Fruit fly (Drosophila melanogaster) whole organism, prepupa: ENCODE measurements around the gene CG12224.

Experiments
- Blimp-1 ChIP-seq: fragments of 200-800 bp; sonication (Bioruptor generic); optimal IDR thresholded peaks from 3 replicates; lab custom pipeline; 2017; ENCODE audit warnings: missing biosample characterization, missing genetic modification characterization, mild to moderate bottlenecking, moderate library complexity, missing genetic modification reagents
- CG10669 ChIP-seq: fragments of 200-800 bp; sonication (Bioruptor generic); optimal IDR thresholded peaks from 3 replicates; lab custom pipeline; 2018; ENCODE audit warnings: missing biosample characterization, mild to moderate bottlenecking, missing genetic modification characterization, moderate library complexity
- CG11294 ChIP-seq: fragments of 200-800 bp; sonication (Bioruptor generic); IDR thresholded peaks from 2 replicates; pipeline ENCODE4 v1.3.6; 2022; ENCODE audit warnings: missing biosample characterization, missing genetic modification characterization
- CG11762 ChIP-seq: fragments of 200-800 bp; sonication (Bioruptor generic); optimal IDR thresholded peaks from 3 replicates; lab custom pipeline; 2016; ENCODE audit warnings: missing biosample characterization, missing genetic modification characterization; ENCODE audit not compliant: insufficient read depth
- CG31627 ChIP-seq: fragments of 200-800 bp; sonication (Bioruptor generic); optimal IDR thresholded peaks from 3 replicates; lab custom pipeline; 2016; ENCODE audit warnings: missing biosample characterization, missing genetic modification characterization
- CG34406 ChIP-seq: fragments of 200-800 bp; sonication (Bioruptor generic); optimal IDR thresholded peaks from 3 replicates; lab custom pipeline; 2016; ENCODE audit warnings: missing biosample characterization, missing genetic modification characterization
- CG3919 ChIP-seq: fragments of 200-800 bp; sonication (Bioruptor generic); optimal IDR thresholded peaks from 3 replicates; lab custom pipeline; 2016; ENCODE audit warnings: missing biosample characterization, missing genetic modification characterization
- CG4318 ChIP-seq: fragments of 200-800 bp; sonication (Bioruptor generic); optimal IDR thresholded peaks from 3 replicates; lab custom pipeline; 2017; ENCODE audit warnings: missing biosample characterization, mild to moderate bottlenecking, missing genetic modification characterization
- CG6163 ChIP-seq: fragments of 200-800 bp; sonication (Bioruptor generic); IDR thresholded peaks from 3 replicates; pipeline ENCODE4 v1.3.6; 2022; ENCODE audit warnings: missing biosample characterization, missing genetic modification characterization
- CG6276 ChIP-seq: fragments of 200-800 bp; sonication (Bioruptor generic); optimal IDR thresholded peaks from 2 replicates; lab custom pipeline; 2017; ENCODE audit warnings: missing biosample characterization, mild to moderate bottlenecking, missing genetic modification characterization
- CG6808 ChIP-seq: fragments of 200-800 bp; sonication (Bioruptor generic); optimal IDR thresholded peaks from 3 replicates; lab custom pipeline; 2017; ENCODE audit warnings: missing biosample characterization, missing genetic modification characterization, mild to moderate bottlenecking, moderate library complexity, missing genetic modification reagents
- CG6854 ChIP-seq: fragments of 200-800 bp; sonication (Bioruptor generic); optimal IDR thresholded peaks from 2 replicates; lab custom pipeline; 2017; ENCODE audit warnings: missing biosample characterization, mild to moderate bottlenecking, missing genetic modification characterization
- CG7368 ChIP-seq: fragments of 200-800 bp; sonication (Bioruptor generic); optimal IDR thresholded peaks from 3 replicates; lab custom pipeline; 2016; ENCODE audit warnings: missing biosample characterization, missing genetic modification characterization
- CG8119 ChIP-seq: fragments of 200-800 bp; sonication (Bioruptor generic); IDR thresholded peaks from 3 replicates; pipeline ENCODE4 v1.3.6; 2022; ENCODE audit warnings: missing biosample characterization, missing genetic modification characterization
- CG8319 ChIP-seq: fragments of 200-800 bp; sonication (Bioruptor generic); optimal IDR thresholded peaks from 3 replicates; lab custom pipeline; 2016; ENCODE audit warnings: missing biosample characterization, missing genetic modification characterization
- CG8632 ChIP-seq: fragments of 200-800 bp; sonication (Bioruptor generic); optimal IDR thresholded peaks from 3 replicates; lab custom pipeline; 2016; ENCODE audit warnings: missing biosample characterization, missing genetic modification characterization
- Eip78C ChIP-seq: fragments of 200-800 bp; sonication (Bioruptor generic); peaks from one replicate; lab custom pipeline; 2016; ENCODE audit warnings: missing biosample characterization, missing genetic modification characterization
- Eip93F ChIP-seq: fragments of 200-800 bp; sonication (Bioruptor generic); optimal IDR thresholded peaks from 2 replicates; lab custom pipeline; 2016; ENCODE audit warnings: missing biosample characterization, mild to moderate bottlenecking, missing genetic modification characterization
- Ets96B ChIP-seq: fragments of 200-800 bp; optimal IDR thresholded peaks from 2 replicates; lab custom pipeline; 2019; ENCODE audit warnings: missing biosample characterization, mild to moderate bottlenecking, missing genetic modification characterization, moderate library complexity
- Gug ChIP-seq: fragments of 200-800 bp; sonication (Bioruptor generic); IDR thresholded peaks from 2 replicates; pipeline ENCODE4 v1.3.6; 2022; ENCODE audit warnings: missing biosample characterization, missing genetic modification characterization
- Hr4 ChIP-seq: fragments of 200-800 bp; sonication (Bioruptor generic); optimal IDR thresholded peaks from 3 replicates; lab custom pipeline; 2016; ENCODE audit warnings: missing biosample characterization, missing genetic modification characterization
- Lpt ChIP-seq: fragments of 200-800 bp; sonication (Bioruptor generic); optimal IDR thresholded peaks from 3 replicates; lab custom pipeline; 2016; ENCODE audit warnings: missing biosample characterization, missing genetic modification characterization
- Met ChIP-seq: fragments of 200-800 bp; sonication (Bioruptor generic); optimal IDR thresholded peaks from 3 replicates; lab custom pipeline; 2016; ENCODE audit warnings: missing biosample characterization, missing genetic modification characterization
- OdsH ChIP-seq: fragments of 200-800 bp; sonication (Bioruptor generic); optimal IDR thresholded peaks from 3 replicates; lab custom pipeline; 2016; ENCODE audit warnings: missing biosample characterization, missing genetic modification characterization
- Sox14 ChIP-seq: fragments of 200-800 bp; sonication (Bioruptor generic); optimal IDR thresholded peaks from 3 replicates; lab custom pipeline; 2016; ENCODE audit warnings: missing biosample characterization, missing genetic modification characterization
- Sox15 ChIP-seq: fragments of 200-800 bp; sonication (Bioruptor generic); optimal IDR thresholded peaks from 3 replicates; lab custom pipeline; 2016; ENCODE audit warnings: missing biosample characterization, missing genetic modification characterization
- achi ChIP-seq: fragments of 200-800 bp; sonication (Bioruptor generic); optimal IDR thresholded peaks from 3 replicates; lab custom pipeline; 2016; ENCODE audit warnings: missing biosample characterization, missing genetic modification characterization
- acj6 ChIP-seq: fragments of 200-800 bp; sonication (Bioruptor generic); optimal IDR thresholded peaks from 3 replicates; lab custom pipeline; 2016; ENCODE audit warnings: missing biosample characterization, missing genetic modification characterization
- dsx ChIP-seq: fragments of 200-800 bp; optimal IDR thresholded peaks from 3 replicates; lab custom pipeline; 2019; ENCODE audit warnings: missing biosample characterization, mild to moderate bottlenecking, missing genetic modification characterization, moderate library complexity; ENCODE audit not compliant: poor library complexity, severe bottlenecking
- eg ChIP-seq: fragments of 200-800 bp; sonication (Bioruptor generic); IDR thresholded peaks from 3 replicates; pipeline ENCODE4 v1.3.6; 2022; ENCODE audit warnings: missing biosample characterization, missing genetic modification characterization
- esn ChIP-seq: fragments of 200-800 bp; sonication (Bioruptor generic); optimal IDR thresholded peaks from 2 replicates; lab custom pipeline; 2016; ENCODE audit warnings: missing biosample characterization, mild to moderate bottlenecking, missing genetic modification characterization, moderate library complexity
- fd59A ChIP-seq: fragments of 200-800 bp; sonication (Bioruptor generic); optimal IDR thresholded peaks from 2 replicates; lab custom pipeline; 2017; ENCODE audit warnings: missing biosample characterization, mild to moderate bottlenecking, missing genetic modification characterization, missing genetic modification reagents
- fd85E ChIP-seq: fragments of 200-800 bp; sonication (Bioruptor generic); optimal IDR thresholded peaks from 3 replicates; lab custom pipeline; 2016; ENCODE audit warnings: missing biosample characterization, missing genetic modification characterization
- lz ChIP-seq: fragments of 200-800 bp; sonication (Bioruptor generic); optimal IDR thresholded peaks from 3 replicates; lab custom pipeline; 2016; ENCODE audit warnings: missing biosample characterization, missing genetic modification characterization
- net ChIP-seq: fragments of 200-800 bp; sonication (Bioruptor generic); optimal IDR thresholded peaks from 3 replicates; lab custom pipeline; 2016; ENCODE audit warnings: missing biosample characterization, missing genetic modification characterization
- salr ChIP-seq, 2 experiments: fragments of 200-800 bp; sonication (Bioruptor generic); optimal IDR thresholded peaks; 3 replicates each; lab custom pipeline; 2016 to 2018; ENCODE audit warnings: missing biosample characterization in 2 of 2, missing genetic modification characterization in 2 of 2, mild to moderate bottlenecking in 1 of 2
- spab ChIP-seq: fragments of 200-800 bp; sonication (Bioruptor generic); optimal IDR thresholded peaks from 2 replicates; lab custom pipeline; 2017; ENCODE audit warnings: missing biosample characterization, mild to moderate bottlenecking, missing genetic modification characterization, missing genetic modification reagents
- ss ChIP-seq, 2 experiments: fragments of 200-800 bp; sonication (Bioruptor generic); optimal IDR thresholded peaks; 2 replicates in 1 of 2; 3 replicates in 1 of 2; lab custom pipeline; 2017 to 2018; ENCODE audit warnings: mild to moderate bottlenecking in 2 of 2, missing biosample characterization in 2 of 2, missing genetic modification characterization in 2 of 2, moderate library complexity in 1 of 2
- svp ChIP-seq: fragments of 200-800 bp; sonication (Bioruptor generic); peaks from one replicate; lab custom pipeline; 2016; ENCODE audit warnings: missing biosample characterization, missing genetic modification characterization
- topi ChIP-seq: fragments of 200-800 bp; sonication (Bioruptor generic); optimal IDR thresholded peaks from 3 replicates; lab custom pipeline; 2016; ENCODE audit warnings: missing biosample characterization, missing genetic modification characterization

The CG12224 gene

DNA sequence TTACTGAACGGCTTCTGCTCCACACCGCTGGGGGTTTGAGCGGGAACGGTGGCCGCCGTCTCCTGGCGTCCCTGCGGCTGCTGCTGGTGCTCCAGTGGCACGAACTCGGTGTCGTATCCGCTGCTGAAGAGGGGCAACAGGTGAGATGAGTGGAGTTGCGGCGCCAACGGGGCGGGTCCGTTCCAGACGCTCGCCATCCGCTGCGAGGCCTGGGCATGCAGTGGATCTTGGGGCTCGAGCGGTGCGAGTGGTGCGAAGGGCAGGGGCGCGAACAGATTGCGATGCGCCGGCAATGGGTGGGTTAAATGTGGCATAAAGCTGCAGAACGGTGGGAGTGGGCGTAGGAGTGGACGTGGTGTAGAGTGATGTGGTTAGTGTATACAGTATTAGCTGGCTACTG is 7.3 kb upstream of the CG12224 start:
- TF ChIP-seq CG6163 (GFP tag; lab: Robert Waterston, UW) (0 out of 3 replicates have a peak, but pooled peaks have one; percentile 24), Met (no peak), acj6 (GFP tag; lab: Kevin White, UChicago) (no peak), Ets96B (tag; lab: Kevin White, UChicago) (no peak)

DNA sequence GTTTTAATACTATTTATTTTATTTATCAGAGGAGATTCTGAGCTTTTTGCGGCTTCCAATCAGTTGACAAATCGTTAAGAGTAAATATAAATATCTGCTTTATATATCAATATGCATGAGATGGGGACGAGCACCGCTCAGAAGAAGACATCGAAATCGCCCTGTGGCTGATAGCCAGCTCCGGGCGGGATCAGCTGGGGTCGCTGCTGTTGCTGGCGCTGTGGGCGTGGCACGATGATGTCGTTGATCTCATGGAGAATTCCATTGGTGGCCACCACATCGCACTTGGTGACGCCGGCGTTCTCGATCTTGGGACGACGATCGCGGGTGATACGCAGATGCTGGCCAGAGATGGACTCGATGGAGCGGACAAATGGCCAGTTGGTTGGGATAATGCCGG is 3.0 kb upstream of the CG12224 start:
- no peak for TF ChIP-seq Hr4 (GFP tag; lab: Kevin White, UChicago)
- TF ChIP-seq CG34406: no peak
- peak in 1 of 2 experiments; percentile 22 for TF ChIP-seq ss (GFP tag; optimal IDR thresholded peaks at IDR 0.05; lab: Kevin White, UChicago)
- peak; percentile 99 for TF ChIP-seq svp (GFP tag; lab: Kevin White, UChicago)
- peak; percentile 75 for TF ChIP-seq Eip78C (GFP tag; lab: Kevin White, UChicago)
- no peak for TF ChIP-seq Eip93F (GFP tag; lab: Kevin White, UChicago)
- no peak for TF ChIP-seq acj6 (GFP tag; lab: Kevin White, UChicago)

DNA sequence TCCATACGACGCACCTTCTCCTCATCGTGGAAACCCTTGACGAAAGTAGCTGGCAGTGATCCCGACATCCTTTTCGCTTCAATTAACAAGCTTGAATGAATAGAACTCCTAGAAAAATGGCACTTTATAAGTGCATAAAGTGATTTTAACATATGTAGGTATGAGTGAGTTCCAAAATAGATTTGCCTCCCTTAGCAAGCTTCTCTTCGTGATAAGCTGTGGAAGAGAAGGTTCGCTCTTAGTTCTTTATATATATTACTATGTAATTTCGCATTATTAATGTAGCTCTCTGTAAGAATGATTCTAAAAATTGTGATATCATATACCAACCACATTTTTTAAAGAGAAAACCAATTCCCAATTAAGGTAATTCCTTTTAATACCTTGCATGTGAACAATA is 2.6 kb upstream of the CG12224 start, which contains the start of gene CG3397:
Gene CG3397 (minus strand): TSS at position 101 of the 400 bp plus-strand sequence.
- TF ChIP-seq Sox14 (GFP tag; lab: Kevin White, UChicago) (no peak), OdsH (GFP tag; lab: Kevin White, UChicago) (no peak), salr (GFP tag; optimal IDR thresholded peaks at IDR 0.05; lab: Kevin White, UChicago) (no peak), CG11294 (GFP tag; lab: Robert Waterston, UW) (no peak), acj6 (GFP tag; lab: Kevin White, UChicago) (no peak), net (GFP tag; lab: Kevin White, UChicago) (no peak), CG7368 (GFP tag; lab: Kevin White, UChicago) (no peak), CG8319 (GFP tag; lab: Kevin White, UChicago) (no peak), CG6276 (GFP tag; lab: Kevin White, UChicago) (no peak), Met (no peak), fd85E (GFP tag; lab: Kevin White, UChicago) (no peak), eg (GFP tag; lab: Robert Waterston, UW) (no peak), CG8632 (GFP tag; lab: Kevin White, UChicago) (no peak)
- TF ChIP-seq, all 60 proteins: peak for 0

DNA sequence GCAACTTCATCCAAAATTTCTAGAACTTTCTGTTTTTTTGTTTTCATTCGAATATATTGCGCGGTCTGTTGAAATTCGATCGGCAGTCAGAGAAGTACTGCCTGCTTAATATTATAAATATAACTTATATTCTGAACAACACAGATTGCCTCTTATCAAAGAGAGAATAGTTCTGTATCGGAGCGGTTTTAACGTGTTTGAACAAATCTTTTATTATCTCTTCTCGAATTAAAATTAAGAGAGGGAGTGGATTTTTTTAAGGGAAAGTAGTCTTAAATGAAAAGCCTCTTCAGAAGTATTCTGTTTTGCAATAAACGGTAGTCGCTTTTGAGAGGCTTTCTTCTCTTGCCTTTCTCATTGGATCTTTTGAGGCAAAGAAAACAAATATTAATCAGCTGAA is 685 bp upstream of the CG12224 start:
- peak; percentile 53 for TF ChIP-seq Eip93F (GFP tag; lab: Kevin White, UChicago)
- no peak for TF ChIP-seq Gug (GFP tag; lab: Robert Waterston, UW)
- TF ChIP-seq, all 60 proteins: peak for 1

DNA sequence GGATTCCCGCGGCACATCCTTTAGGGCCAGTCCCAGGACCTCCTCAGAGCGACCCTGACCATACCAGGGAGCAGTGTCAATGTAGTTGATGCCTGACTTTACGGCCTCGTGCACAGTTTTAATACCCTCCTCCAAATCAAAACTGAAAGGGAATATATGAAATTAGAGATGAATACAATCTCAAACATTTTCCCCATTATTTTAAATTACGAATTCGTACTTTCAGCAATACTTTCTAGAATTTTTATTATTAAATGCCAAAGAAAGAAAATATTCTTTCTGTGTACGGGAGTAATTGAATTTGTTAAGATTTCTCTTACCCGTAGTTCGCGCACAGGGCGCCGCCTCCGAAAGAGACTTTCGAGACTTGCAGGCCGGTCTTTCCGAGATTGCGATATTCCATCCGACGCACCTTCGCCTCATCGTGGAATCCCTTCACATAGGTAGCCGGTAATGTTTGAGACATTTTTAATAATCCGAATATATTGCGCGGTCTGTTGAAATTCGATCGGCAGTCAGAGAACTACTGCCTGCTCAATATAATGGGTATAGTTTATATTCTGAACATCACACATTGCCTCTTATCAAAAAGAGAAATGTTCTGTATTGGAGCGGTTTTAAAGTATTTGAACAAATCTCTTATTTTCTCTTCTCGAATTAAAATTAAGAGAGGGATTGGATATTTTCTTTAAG is 1.8 kb downstream of the CG12224 start, which contains the start of gene CG18547:
Gene CG18547 (minus strand): TSS at position 512 of the 693 bp plus-strand sequence.
- TF ChIP-seq CG6854 (GFP tag; lab: Kevin White, UChicago) (no peak), achi (GFP tag; lab: Kevin White, UChicago) (peak; percentile 9), OdsH (GFP tag; lab: Kevin White, UChicago) (peak; percentile 48), fd59A (no peak), Sox15 (GFP tag; lab: Kevin White, UChicago) (no peak), spab (GFP tag; lab: Kevin White, UChicago) (no peak), CG11762 (peak; percentile 32), CG11294 (GFP tag; lab: Robert Waterston, UW) (no peak), CG8319 (GFP tag; lab: Kevin White, UChicago) (no peak), net (GFP tag; lab: Kevin White, UChicago) (peak; percentile 14), CG6163 (GFP tag; lab: Robert Waterston, UW) (peak; percentile 58; the same call in 2 of the 3 replicates), Eip78C (GFP tag; lab: Kevin White, UChicago) (peak; percentile 84), CG6808 (peak; percentile 5), esn (GFP tag; lab: Kevin White, UChicago) (peak; percentile 46), CG4318 (GFP tag; lab: Kevin White, UChicago) (no peak), ss (GFP tag; optimal IDR thresholded peaks at IDR 0.05; lab: Kevin White, UChicago) (peak in 1 of 2 experiments; percentile 21), Hr4 (GFP tag; lab: Kevin White, UChicago) (peak; percentile 26), CG8119 (GFP tag; lab: Robert Waterston, UW) (0 out of 3 replicates have a peak, but pooled peaks have one; percentile 40), CG10669 (GFP tag; lab: Kevin White, UChicago) (peak; percentile 57), topi (peak; percentile 54), CG7368 (GFP tag; lab: Kevin White, UChicago) (peak; percentile 32), salr (GFP tag; optimal IDR thresholded peaks at IDR 0.05; lab: Kevin White, UChicago) (no peak), CG3919 (GFP tag; lab: Kevin White, UChicago) (peak; percentile 52), lz (GFP tag; lab: Kevin White, UChicago) (peak; percentile 57), Blimp-1 (GFP tag; lab: Kevin White, UChicago) (no peak), dsx (GFP tag; lab: Kevin White, UChicago) (peak; percentile 24), Lpt (GFP tag; lab: Kevin White, UChicago) (peak; percentile 3), CG31627 (GFP tag; lab: Kevin White, UChicago) (peak; percentile 59)
